Worm (Caenorhabditis elegans) whole organism, young adult: Measurements from ENCODE around the gene T10B9.9.

Source experiments
- B0261.1 ChIP-seq: sonication (generic microtip); optimal IDR thresholded peaks from 2 replicates; lab custom pipeline; 2016; ENCODE audit warnings: mild to moderate bottlenecking, missing genetic modification characterization, moderate library complexity, missing compliant biosample characterization
- B0336.3 ChIP-seq: fragments of 200-800 bp; sonication (Bioruptor generic); IDR thresholded peaks from 2 replicates; pipeline ENCODE4 v1.3.6; 2022; ENCODE audit warnings: missing genetic modification characterization, missing compliant biosample characterization
- C17E4.6 ChIP-seq: fragments of 200-800 bp; sonication (Bioruptor generic); IDR thresholded peaks from 2 replicates; pipeline ENCODE4 v1.3.6; 2022; ENCODE audit warnings: missing genetic modification reagents, missing genetic modification characterization, missing compliant biosample characterization
- F33H1.4 ChIP-seq: fragments of 200-800 bp; sonication (Bioruptor generic); IDR thresholded peaks from 2 replicates; pipeline ENCODE4 v1.3.6; 2022; ENCODE audit warnings: missing genetic modification reagents, missing genetic modification characterization, missing compliant biosample characterization
- F37B4.10 ChIP-seq: fragments of 200-800 bp; sonication (Bioruptor generic); IDR thresholded peaks from 2 replicates; pipeline ENCODE4 v1.3.6; 2022; ENCODE audit warnings: missing genetic modification characterization, missing compliant biosample characterization
- F55B11.4 ChIP-seq: sonication (generic microtip); optimal IDR thresholded peaks from 2 replicates; lab custom pipeline; 2016; ENCODE audit warnings: missing compliant biosample characterization, missing genetic modification characterization, borderline replicate concordance; ENCODE audit not compliant: insufficient read depth
- Y56A3A.18 ChIP-seq: fragments of 200-800 bp; sonication (Bioruptor generic); IDR thresholded peaks from 2 replicates; pipeline ENCODE4 v1.3.6; 2022; ENCODE audit warnings: missing genetic modification reagents, missing genetic modification characterization, missing compliant biosample characterization
- Y79H2A.3 ChIP-seq: fragments of 200-800 bp; sonication (Bioruptor generic); conservative IDR thresholded peaks from 2 replicates; pipeline ENCODE4 v1.3.6; 2022; ENCODE audit warnings: missing genetic modification reagents, missing genetic modification characterization, missing compliant biosample characterization
- Y95B8A.8 ChIP-seq: fragments of 200-800 bp; sonication (Bioruptor generic); IDR thresholded peaks from 2 replicates; pipeline ENCODE4 v1.3.6; 2022; ENCODE audit warnings: missing genetic modification reagents, missing genetic modification characterization, missing compliant biosample characterization
- akir-1 ChIP-seq: fragments of 200-800 bp; sonication (Bioruptor generic); optimal IDR thresholded peaks from 2 replicates; lab custom pipeline; 2018; ENCODE audit warnings: mild to moderate bottlenecking, missing genetic modification characterization, moderate library complexity, missing compliant biosample characterization
- ama-1 ChIP-seq, 3 experiments: fragments of 150-350 bp in 1 of 3; sonication (generic microtip) in 2 of 3; optimal IDR thresholded peaks; 2 replicates each; lab custom pipeline; 2014 to 2018; ENCODE audit warnings: missing biosample characterization in 2 of 3, missing genetic modification characterization in 2 of 3, missing genetic modification reagents in 2 of 3
- atf-7 ChIP-seq: sonication (generic microtip); optimal IDR thresholded peaks from 2 replicates; lab custom pipeline; 2017; ENCODE audit warnings: mild to moderate bottlenecking, missing genetic modification characterization, missing compliant biosample characterization
- cebp-1 ChIP-seq, 2 experiments: fragments of 200-800 bp in 1 of 2; sonication (Bioruptor generic) in 1 of 2; sonication (generic microtip) in 1 of 2; IDR thresholded peaks in 1 of 2; optimal IDR thresholded peaks in 1 of 2; 2 replicates each; pipeline versions ENCODE4 v1.3.6 to Lab custom; 2017 to 2022; ENCODE audit warnings: missing compliant biosample characterization in 2 of 2, missing genetic modification characterization in 2 of 2, mild to moderate bottlenecking in 1 of 2, missing genetic modification reagents in 1 of 2, moderate library complexity in 1 of 2
- ceh-79 ChIP-seq: sonication (generic microtip); optimal IDR thresholded peaks from 2 replicates; lab custom pipeline; 2017; ENCODE audit warnings: mild to moderate bottlenecking, missing genetic modification characterization, missing compliant biosample characterization
- chd-7 ChIP-seq: sonication (generic microtip); optimal IDR thresholded peaks from 2 replicates; lab custom pipeline; 2016; ENCODE audit warnings: mild to moderate bottlenecking, missing genetic modification characterization, moderate library complexity, missing compliant biosample characterization
- die-1 ChIP-seq: sonication (generic microtip); optimal IDR thresholded peaks from 2 replicates; lab custom pipeline; 2016; ENCODE audit warnings: missing genotype, mild to moderate bottlenecking, missing genetic modification characterization, missing compliant biosample characterization
- dox-1 ChIP-seq: fragments of 200-800 bp; sonication (Bioruptor generic); IDR thresholded peaks from 2 replicates; pipeline ENCODE4 v1.3.6; 2022; ENCODE audit warnings: missing genetic modification reagents, missing genetic modification characterization, missing compliant biosample characterization
- dpff-1 ChIP-seq: sonication (generic microtip); optimal IDR thresholded peaks from 2 replicates; lab custom pipeline; 2017; ENCODE audit warnings: mild to moderate bottlenecking, missing genetic modification characterization, missing compliant biosample characterization
- dpl-1 ChIP-seq: fragments of 150-350 bp; optimal IDR thresholded peaks from 2 replicates; lab custom pipeline; 2014; ENCODE audit warnings: missing biosample characterization, missing genetic modification reagents, missing genetic modification characterization
- ets-4 ChIP-seq: fragments of 200-800 bp; sonication (Bioruptor generic); optimal IDR thresholded peaks from 2 replicates; lab custom pipeline; 2018; ENCODE audit warnings: mild to moderate bottlenecking, missing genetic modification characterization, missing compliant biosample characterization
- fkh-3 ChIP-seq: sonication (generic microtip); optimal IDR thresholded peaks from 2 replicates; lab custom pipeline; 2016; ENCODE audit warnings: mild to moderate bottlenecking, missing genetic modification characterization, missing compliant biosample characterization
- hmg-1.2 ChIP-seq: fragments of 200-800 bp; sonication (Bioruptor generic); IDR thresholded peaks from 2 replicates; pipeline ENCODE4 v1.3.6; 2022; ENCODE audit warnings: missing genetic modification reagents, missing genetic modification characterization, missing compliant biosample characterization
- hmg-20 ChIP-seq: fragments of 200-800 bp; sonication (Bioruptor generic); IDR thresholded peaks from 2 replicates; pipeline ENCODE4 v1.3.6; 2022; ENCODE audit warnings: missing genetic modification reagents, missing genetic modification characterization, missing compliant biosample characterization
- let-607 ChIP-seq, 2 experiments: fragments of 200-800 bp in 1 of 2; sonication (Bioruptor generic) in 1 of 2; sonication (generic microtip) in 1 of 2; optimal IDR thresholded peaks; 2 replicates each; lab custom pipeline; 2016 to 2018; ENCODE audit warnings: mild to moderate bottlenecking in 2 of 2, missing compliant biosample characterization in 2 of 2, missing genetic modification characterization in 2 of 2, moderate library complexity in 2 of 2, missing genotype in 1 of 2
- madf-10 ChIP-seq: sonication (generic microtip); optimal IDR thresholded peaks from 2 replicates; lab custom pipeline; 2016; ENCODE audit warnings: mild to moderate bottlenecking, missing genetic modification characterization, missing compliant biosample characterization
- mel-28 ChIP-seq: sonication (generic microtip); optimal IDR thresholded peaks from 2 replicates; lab custom pipeline; 2016; ENCODE audit warnings: borderline replicate concordance, mild to moderate bottlenecking, missing genetic modification characterization, missing compliant biosample characterization
- mes-4 ChIP-seq: sonication (generic microtip); optimal IDR thresholded peaks from 2 replicates; lab custom pipeline; 2016; ENCODE audit warnings: missing genotype, missing genetic modification characterization, missing compliant biosample characterization
- mxl-1 ChIP-seq: sonication (generic microtip); optimal IDR thresholded peaks from 2 replicates; lab custom pipeline; 2016; ENCODE audit warnings: missing genetic modification characterization, missing compliant biosample characterization
- nfya-1 ChIP-seq: sonication (generic microtip); optimal IDR thresholded peaks from 2 replicates; lab custom pipeline; 2017; ENCODE audit warnings: antibody characterized with exemption, missing compliant biosample characterization, missing genetic modification characterization, borderline replicate concordance; ENCODE audit not compliant: insufficient read depth
- nfyb-1 ChIP-seq: fragments of 200-800 bp; sonication (Bioruptor generic); IDR thresholded peaks from 2 replicates; pipeline ENCODE4 v1.3.6; 2022; ENCODE audit warnings: missing genetic modification reagents, missing genetic modification characterization, missing compliant biosample characterization
- nhr-179 ChIP-seq: sonication (generic microtip); optimal IDR thresholded peaks from 2 replicates; lab custom pipeline; 2016; ENCODE audit warnings: mild to moderate bottlenecking, missing genetic modification characterization, missing compliant biosample characterization
- nhr-90 ChIP-seq: sonication (generic microtip); optimal IDR thresholded peaks from 2 replicates; lab custom pipeline; 2016; ENCODE audit warnings: missing genotype, mild to moderate bottlenecking, missing genetic modification characterization, missing compliant biosample characterization
- pha-4 ChIP-seq: fragments of 150-350 bp; sonication (generic microtip); optimal IDR thresholded peaks from 2 replicates; lab custom pipeline; 2014; ENCODE audit warnings: missing biosample characterization, missing genetic modification reagents, missing genetic modification characterization
- repo-1 ChIP-seq: sonication (generic microtip); optimal IDR thresholded peaks from 2 replicates; lab custom pipeline; 2017; ENCODE audit warnings: mild to moderate bottlenecking, missing genetic modification characterization, missing compliant biosample characterization
- snpc-1.1 ChIP-seq: sonication (generic microtip); optimal IDR thresholded peaks from 2 replicates; lab custom pipeline; 2017; ENCODE audit warnings: missing genetic modification characterization, mild to moderate bottlenecking, missing compliant biosample characterization, antibody characterized with exemption, moderate library complexity, missing genotype, missing genetic modification reagents; ENCODE audit not compliant: insufficient read depth
- snpc-1.3 ChIP-seq: sonication (generic microtip); optimal IDR thresholded peaks from 2 replicates; lab custom pipeline; 2017; ENCODE audit warnings: missing genetic modification characterization, mild to moderate bottlenecking, missing compliant biosample characterization, antibody characterized with exemption, moderate library complexity, missing genotype, missing genetic modification reagents; ENCODE audit not compliant: insufficient read depth
- snpc-3.4 ChIP-seq: sonication (generic microtip); optimal IDR thresholded peaks from 2 replicates; lab custom pipeline; 2017; ENCODE audit warnings: missing genetic modification characterization, mild to moderate bottlenecking, missing compliant biosample characterization, antibody characterized with exemption, moderate library complexity, missing genotype, missing genetic modification reagents
- somi-1 ChIP-seq: fragments of 200-800 bp; sonication (Bioruptor generic); optimal IDR thresholded peaks from 2 replicates; lab custom pipeline; 2018; ENCODE audit warnings: mild to moderate bottlenecking, missing genetic modification characterization, missing compliant biosample characterization
- sptf-2 ChIP-seq: fragments of 200-800 bp; sonication (Bioruptor generic); optimal IDR thresholded peaks from 2 replicates; lab custom pipeline; 2018; ENCODE audit warnings: mild to moderate bottlenecking, missing genetic modification characterization, missing compliant biosample characterization
- tbx-9 ChIP-seq: sonication (generic microtip); optimal IDR thresholded peaks from 2 replicates; lab custom pipeline; 2016; ENCODE audit warnings: borderline replicate concordance, missing genetic modification characterization, inconsistent platforms, missing compliant biosample characterization
- unc-62 ChIP-seq: fragments of 150-350 bp; optimal IDR thresholded peaks from 2 replicates; lab custom pipeline; 2014; ENCODE audit warnings: missing biosample characterization, missing genetic modification reagents, missing genetic modification characterization
- ztf-18 ChIP-seq: sonication (generic microtip); optimal IDR thresholded peaks from 2 replicates; lab custom pipeline; 2016; ENCODE audit warnings: missing genotype, mild to moderate bottlenecking, missing genetic modification characterization, missing compliant biosample characterization
- ztf-25 ChIP-seq: fragments of 200-800 bp; sonication (Bioruptor generic); IDR thresholded peaks from 2 replicates; pipeline ENCODE4 v1.3.6; 2022; ENCODE audit warnings: missing genetic modification reagents, missing genetic modification characterization, missing compliant biosample characterization
- ztf-28 ChIP-seq: fragments of 200-800 bp; sonication (Bioruptor generic); IDR thresholded peaks from 2 replicates; pipeline ENCODE4 v1.3.6; 2022; ENCODE audit warnings: missing genetic modification reagents, missing genetic modification characterization, missing compliant biosample characterization
- ztf-6 ChIP-seq: fragments of 200-800 bp; sonication (Bioruptor generic); IDR thresholded peaks from 2 replicates; pipeline ENCODE4 v1.3.6; 2022; ENCODE audit warnings: missing genetic modification reagents, missing genetic modification characterization, missing compliant biosample characterization

Gene T10B9.9

ce11 chrII:9740552-9740951, 35.1 kb downstream of the T10B9.9 start (continued):
- no peak for TF ChIP-seq cebp-1 (GFP tag; IDR thresholded peaks at IDR 0.05; lab: Robert Waterston, UW)
- peak; percentile 26 for TF ChIP-seq cebp-1 (tag; optimal IDR thresholded peaks at IDR 0.05; lab: Kevin White, UChicago)
- no peak for TF ChIP-seq nfyb-1 (GFP tag; lab: Robert Waterston, UW)

- TF ChIP-seq ztf-25 (GFP tag; lab: Robert Waterston, UW) (peak; percentile 43; the same call in 1 of the 2 replicates), ztf-6 (no peak), somi-1 (no peak), ztf-28 (GFP tag; lab: Robert Waterston, UW) (no peak), dox-1 (GFP tag; lab: Robert Waterston, UW) (peak; percentile 64), nhr-179 (no peak), dpff-1 (tag; lab: Kevin White, UChicago) (no peak), mes-4 (tag; lab: Kevin White, UChicago) (no peak), Y56A3A.18 (GFP tag; lab: Robert Waterston, UW) (0 out of 2 replicates have a peak, but pooled peaks have one; percentile 40), unc-62 (peak; percentile 48), F37B4.10 (GFP tag; lab: Robert Waterston, UW) (0 out of 2 replicates have a peak, but pooled peaks have one; percentile 30), die-1 (no peak), akir-1 (no peak), nfya-1 (tag; lab: Kevin White, UChicago) (no peak), atf-7 (tag; lab: Kevin White, UChicago) (peak; percentile 23), ets-4 (GFP tag; lab: Kevin White, UChicago) (peak; percentile 42), snpc-3.4 (tag; lab: Kevin White, UChicago) (peak; percentile 16), hmg-20 (GFP tag; lab: Robert Waterston, UW) (no peak), Y95B8A.8 (GFP tag; lab: Robert Waterston, UW) (0 out of 2 replicates have a peak, but pooled peaks have one; percentile 34), B0261.1 (tag; lab: Kevin White, UChicago) (no peak), sptf-2 (GFP tag; lab: Kevin White, UChicago) (no peak), pha-4 (tag; lab: Kevin White, UChicago) (peak; percentile 56), tbx-9 (tag; lab: Kevin White, UChicago) (no peak), nfyb-1 (GFP tag; lab: Robert Waterston, UW) (0 out of 2 replicates have a peak, but pooled peaks have one; percentile 24), dpl-1 (GFP tag; lab: Kevin White, UChicago) (no peak), madf-10 (peak; percentile 12), hmg-1.2 (GFP tag; lab: Robert Waterston, UW) (peak; percentile 35; the same call in 1 of the 2 replicates), B0336.3 (GFP tag; lab: Robert Waterston, UW) (peak; percentile 76; the same call in 1 of the 2 replicates), ztf-18 (no peak), snpc-1.3 (tag; lab: Kevin White, UChicago) (no peak), mel-28 (tag; lab: Kevin White, UChicago) (no peak), C17E4.6 (GFP tag; lab: Robert Waterston, UW) (no peak), ceh-79 (tag; lab: Kevin White, UChicago) (no peak), nhr-90 (tag; lab: Kevin White, UChicago) (peak; percentile 34), F33H1.4 (GFP tag; lab: Robert Waterston, UW) (peak; percentile 29; the same call in 1 of the 2 replicates), mxl-1 (tag; lab: Kevin White, UChicago) (no peak), F55B11.4 (no peak), repo-1 (tag; lab: Kevin White, UChicago) (no peak), snpc-1.1 (no peak), ama-1 (optimal IDR thresholded peaks at IDR 0.05; lab: Kevin White, UChicago) (no peak), ama-1 (GFP tag; optimal IDR thresholded peaks at IDR 0.05; lab: Kevin White, UChicago) (no peak), Y79H2A.3 (no peak), fkh-3 (no peak), chd-7 (tag; lab: Kevin White, UChicago) (peak; percentile 67), let-607 (tag; optimal IDR thresholded peaks at IDR 0.05; lab: Kevin White, UChicago) (peak; percentile 85 to 91)
These were observed 36.9 kb downstream of the T10B9.9 start for ce11 chrII:9738820-9739219.
